Worm (Caenorhabditis elegans): ENCODE results near the gene F54D1.1.
"Not testable (repeated sequence)": the region's sequence is repeated elsewhere in the genome, so short reads cannot be mapped to it uniquely, and the experiment has no call there.

F54D1.1 gene

DNA sequence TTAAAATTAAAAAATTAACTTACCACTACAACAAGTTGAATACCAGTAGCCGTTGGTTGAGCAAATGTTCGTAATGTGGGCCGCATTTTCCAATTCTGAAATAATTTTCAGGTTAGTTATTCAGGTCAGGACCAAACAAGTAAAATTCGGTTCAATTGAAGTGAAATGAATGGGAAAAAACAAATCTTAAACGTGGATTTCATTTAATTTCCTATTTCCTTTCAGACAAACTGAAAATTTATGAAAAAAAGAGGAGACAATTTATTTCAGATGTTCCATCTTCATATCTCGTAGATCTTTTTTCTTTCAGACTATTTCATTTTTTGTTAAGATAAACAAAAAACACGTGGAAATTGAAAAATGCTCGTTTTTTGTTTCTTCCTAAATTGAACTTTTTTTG, 20.3 kb upstream of the F54D1.1 start, which contains the start of gene C05C12.6:
Gene C05C12.6 (minus strand): TSS at position 101 of the 400 bp plus-strand sequence.
- TF ChIP-seq F16B12.6 (tag; optimal IDR thresholded peaks at IDR 0.05): no peak
- no peak for TF ChIP-seq mep-1 (tag; optimal IDR thresholded peaks at IDR 0.05)
- no peak for TF ChIP-seq zag-1 (tag; optimal IDR thresholded peaks at IDR 0.05)
- TF ChIP-seq isw-1 (GFP tag; IDR thresholded peaks at IDR 0.05): no peak
- TF ChIP-seq lsy-2 (tag; optimal IDR thresholded peaks at IDR 0.05): no peak
- TF ChIP-seq hpl-2 (GFP tag; optimal IDR thresholded peaks at IDR 0.05): no peak

DNA sequence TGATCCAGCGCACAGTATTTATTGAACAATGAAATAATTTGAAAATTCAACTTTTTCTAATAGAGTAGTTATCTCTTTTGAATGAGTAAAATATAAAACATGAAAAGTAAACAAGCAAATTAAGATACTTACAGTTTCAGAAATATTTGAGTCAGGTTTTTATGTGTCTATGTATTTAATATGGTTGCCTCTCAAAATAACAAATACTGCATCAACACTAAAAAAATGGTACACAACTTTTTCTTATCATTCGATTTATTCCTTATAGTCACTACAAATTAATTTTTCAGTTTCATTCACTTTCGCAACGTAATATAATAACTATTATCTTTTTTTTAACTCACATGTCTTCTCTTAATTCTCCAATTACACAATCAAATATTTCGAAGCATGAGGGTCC, 14.2 kb upstream of the F54D1.1 start:
- no peak for TF ChIP-seq lin-39 (tag; optimal IDR thresholded peaks at IDR 0.05)
- TF ChIP-seq C16A3.4 (tag; optimal IDR thresholded peaks at IDR 0.05): peak; percentile 26

DNA sequence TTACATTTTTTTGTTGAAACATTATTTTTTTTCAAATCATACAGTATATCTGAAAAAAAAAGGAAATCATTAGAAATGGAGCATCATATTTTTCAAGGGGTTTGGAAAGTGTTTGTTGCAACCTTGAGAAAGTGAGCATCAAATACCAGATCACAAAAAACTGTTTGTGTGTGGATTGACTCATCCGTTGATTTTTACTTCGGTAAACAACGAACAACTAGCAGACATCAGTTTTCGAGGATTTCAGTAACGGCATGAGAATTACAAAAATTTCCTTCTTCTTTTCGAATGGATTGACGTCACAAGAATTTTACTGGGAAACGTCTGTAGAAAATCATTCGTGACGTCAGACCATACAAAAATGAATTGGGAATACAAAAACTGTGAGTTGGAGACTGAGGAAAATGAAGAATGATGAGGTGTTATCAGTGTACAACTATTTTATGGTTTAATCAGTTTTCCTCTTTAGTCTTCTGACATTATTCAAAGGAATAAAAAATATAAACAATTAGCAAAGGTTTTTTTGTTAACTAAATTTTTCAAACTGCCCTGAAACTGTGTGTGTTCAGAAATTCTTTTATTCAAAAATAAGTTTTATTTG, 13.5 kb upstream of the F54D1.1 start, which contains the start of gene C05C12.4:
Gene C05C12.4 (minus strand): TSS at position 51 of the 601 bp plus-strand sequence.
- TF ChIP-seq blmp-1 (tag; optimal IDR thresholded peaks at IDR 0.05) (no peak), elt-2 (tag; optimal IDR thresholded peaks at IDR 0.05) (peak; percentile 18), efl-1 (optimal IDR thresholded peaks at IDR 0.05) (no peak), efl-1 (GFP tag; optimal IDR thresholded peaks at IDR 0.05 in 1 of 2) (peak in 1 of 2 experiments; percentile 14), rnt-1 (tag; optimal IDR thresholded peaks at IDR 0.05) (no peak), dsc-1 (tag; optimal IDR thresholded peaks at IDR 0.05) (no peak), swsn-7 (tag; optimal IDR thresholded peaks at IDR 0.05) (no peak)

DNA sequence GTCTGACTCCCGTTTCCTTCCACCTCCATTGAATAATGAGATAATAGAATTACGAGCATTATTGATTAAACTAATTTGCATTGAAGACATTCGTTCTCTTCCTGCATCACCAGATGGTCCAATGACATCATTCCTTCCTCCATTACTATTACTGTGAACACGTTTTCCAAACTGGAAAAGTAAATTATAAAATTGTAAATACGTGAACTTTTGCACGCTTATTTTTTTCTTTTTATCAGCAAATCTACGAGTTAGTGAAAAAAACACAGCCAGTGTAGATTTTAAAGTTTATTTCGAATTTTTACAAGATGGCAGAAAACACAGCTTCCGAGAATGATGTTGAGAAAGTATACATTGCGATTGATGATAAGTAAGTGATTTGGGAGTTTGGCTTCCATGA, 7.9 kb upstream of the F54D1.1 start, which contains the start of gene C05C12.1:
Gene C05C12.1 (plus strand): TSS at position 301 of the 400 bp plus-strand sequence.
- not testable (repeated sequence) for TF ChIP-seq efl-1 (optimal IDR thresholded peaks at IDR 0.05)
- peak in 1 of 2 experiments; percentile 8 for TF ChIP-seq efl-1 (GFP tag; optimal IDR thresholded peaks at IDR 0.05 in 1 of 2)

DNA sequence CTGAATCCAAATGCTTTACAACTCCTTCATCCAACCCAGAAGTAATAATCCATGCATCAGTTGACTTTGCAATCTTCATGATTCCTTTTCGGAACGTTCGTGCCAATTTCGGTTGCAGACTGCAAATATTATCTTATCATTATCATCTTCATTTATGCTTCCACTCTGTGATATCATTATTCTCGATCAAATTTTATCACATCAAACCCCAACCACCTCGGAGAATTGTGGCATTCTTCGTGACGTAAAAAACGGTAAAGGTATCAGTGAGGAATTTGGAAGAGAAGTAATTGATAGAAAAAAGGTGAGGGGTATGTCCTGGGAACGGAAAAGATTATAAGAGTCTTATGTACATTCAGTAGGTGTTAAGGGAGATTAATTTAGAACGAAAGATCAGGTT, 4.2 kb upstream of the F54D1.1 start:
- TF ChIP-seq nhr-71 (tag; optimal IDR thresholded peaks at IDR 0.05): no peak
- TF ChIP-seq fkh-10 (GFP tag; optimal IDR thresholded peaks at IDR 0.05): no peak
- no peak for TF ChIP-seq hpl-2 (GFP tag; optimal IDR thresholded peaks at IDR 0.05)
- no peak for TF ChIP-seq lin-15B (tag; optimal IDR thresholded peaks at IDR 0.05)
- TF ChIP-seq pqm-1 (tag; optimal IDR thresholded peaks at IDR 0.05): peak; percentile 73
- no peak for TF ChIP-seq unc-30 (tag; optimal IDR thresholded peaks at IDR 0.05)
- TF ChIP-seq elt-2 (tag; optimal IDR thresholded peaks at IDR 0.05): peak; percentile 66
- no peak for TF ChIP-seq skn-1 (tag; optimal IDR thresholded peaks at IDR 0.05)
- TF ChIP-seq nhr-77 (tag; optimal IDR thresholded peaks at IDR 0.05): no peak
- no peak for TF ChIP-seq lin-14 (GFP tag; optimal IDR thresholded peaks at IDR 0.05)
- TF ChIP-seq rnt-1 (tag; optimal IDR thresholded peaks at IDR 0.05): no peak
- TF ChIP-seq C16A3.4 (tag; optimal IDR thresholded peaks at IDR 0.05): no peak
- no peak for TF ChIP-seq nhr-85 (tag)
- peak; percentile 7 for TF ChIP-seq tlp-1 (tag; optimal IDR thresholded peaks at IDR 0.05)

DNA sequence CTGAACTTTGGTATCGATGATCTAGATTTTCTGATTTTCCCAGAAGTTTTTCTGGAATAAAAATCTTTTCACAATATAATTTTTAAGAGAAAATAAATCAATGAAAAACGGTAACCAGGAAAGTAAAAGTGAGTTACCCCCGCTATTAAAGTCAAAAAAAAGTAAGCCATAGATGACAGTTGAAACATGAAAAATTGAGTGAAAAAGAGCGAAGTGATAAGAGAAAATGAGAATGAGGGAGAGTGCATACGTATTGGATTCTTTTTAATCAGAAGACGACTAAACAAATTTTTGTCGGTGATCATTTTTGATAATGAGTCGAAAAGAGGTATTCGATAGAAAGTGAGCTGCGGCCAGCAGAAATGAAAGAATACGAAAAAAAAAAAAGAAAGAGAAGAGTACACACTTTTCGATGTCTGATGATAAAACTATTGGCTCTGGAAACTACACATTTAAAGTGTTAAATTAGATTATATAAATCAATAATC, 2.1 kb upstream of the F54D1.1 start, which contains the start of gene gtl-1:
Gene gtl-1 (minus strand): TSS at position 51 of the 488 bp plus-strand sequence.
- TF ChIP-seq efl-1 (optimal IDR thresholded peaks at IDR 0.05): no peak
- peak in 1 of 2 experiments; percentile 49 for TF ChIP-seq efl-1 (GFP tag; optimal IDR thresholded peaks at IDR 0.05 in 1 of 2)
- TF ChIP-seq elt-2 (tag; optimal IDR thresholded peaks at IDR 0.05): peak; percentile 52
- TF ChIP-seq snpc-4 (tag; optimal IDR thresholded peaks at IDR 0.05): no peak

DNA sequence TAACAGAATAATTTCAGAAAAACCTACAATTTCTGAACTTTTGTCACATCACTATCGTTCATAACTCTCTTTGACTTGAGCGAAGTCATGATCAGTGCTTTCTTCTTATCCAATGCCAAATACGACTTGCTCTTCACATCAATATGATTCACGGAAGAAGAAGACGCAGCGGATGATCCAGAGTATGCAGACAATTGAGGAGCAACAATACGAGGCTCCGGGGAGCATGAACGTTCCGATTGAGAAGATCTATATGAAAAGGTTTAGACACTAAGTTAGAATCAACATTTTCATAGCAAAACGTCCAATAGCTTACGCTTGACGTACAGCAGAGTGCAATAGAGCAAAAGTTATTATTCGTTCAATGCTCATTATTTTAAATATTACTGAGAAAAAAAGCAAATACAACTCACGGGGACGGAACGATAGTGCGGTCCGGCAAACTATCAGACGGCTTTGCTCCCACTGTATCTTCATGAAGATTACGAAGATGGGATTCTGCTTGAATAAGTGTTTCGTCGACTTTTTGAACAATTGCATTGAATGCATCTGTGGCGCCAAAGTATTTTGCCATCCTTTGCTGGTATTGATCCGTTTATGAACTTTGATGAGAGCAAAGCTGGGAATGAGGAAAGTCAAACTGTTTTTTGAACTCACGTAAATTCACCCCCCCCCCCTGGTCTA, 949 bp upstream of the F54D1.1 start, which contains the start of gene C05C12.5:
Gene C05C12.5 (minus strand): TSS at position 642 of the 684 bp plus-strand sequence.
- TF ChIP-seq sox-4 (tag; optimal IDR thresholded peaks at IDR 0.05): no peak
- TF ChIP-seq efl-1 (optimal IDR thresholded peaks at IDR 0.05): no peak
- peak in 1 of 2 experiments; percentile 72 for TF ChIP-seq efl-1 (GFP tag; optimal IDR thresholded peaks at IDR 0.05 in 1 of 2)

Data from whole organism, L1 larva.